Fruit fly (Drosophila melanogaster) whole organism, adult: ENCODE measurements around the gene CG17672.

ENCODE experiments used
- CG11617 ChIP-seq: fragments of 200-800 bp; sonication (Bioruptor generic); optimal IDR thresholded peaks from 2 replicates; lab custom pipeline; 2017; ENCODE audit warnings: mild to moderate bottlenecking, missing biosample characterization, missing genetic modification reagents, missing genetic modification characterization
- CG12768 ChIP-seq: fragments of 200-800 bp; sonication (Bioruptor generic); optimal IDR thresholded peaks from 2 replicates; lab custom pipeline; 2017; ENCODE audit warnings: missing biosample characterization, missing genetic modification characterization, mild to moderate bottlenecking, moderate library complexity, missing genetic modification reagents
- CG14711 ChIP-seq: fragments of 200-800 bp; sonication (Bioruptor generic); optimal IDR thresholded peaks from 2 replicates; lab custom pipeline; 2018; ENCODE audit warnings: missing biosample characterization, mild to moderate bottlenecking, missing genetic modification characterization, moderate library complexity
- CG5204 ChIP-seq: fragments of 200-800 bp; sonication (Bioruptor generic); optimal IDR thresholded peaks from 2 replicates; lab custom pipeline; 2016; ENCODE audit warnings: missing biosample characterization, missing genetic modification characterization
- Hr96 ChIP-seq: fragments of 200-800 bp; sonication (Bioruptor generic); optimal IDR thresholded peaks from 2 replicates; lab custom pipeline; 2016; ENCODE audit warnings: missing biosample characterization, missing genetic modification characterization
- Mnt ChIP-seq: fragments of 200-800 bp; sonication (Bioruptor generic); optimal IDR thresholded peaks from 2 replicates; lab custom pipeline; 2016; ENCODE audit warnings: missing biosample characterization, mild to moderate bottlenecking, missing genetic modification characterization
- cic ChIP-seq: fragments of 200-800 bp; sonication (Bioruptor generic); optimal IDR thresholded peaks from 2 replicates; lab custom pipeline; 2017; ENCODE audit warnings: missing biosample characterization, mild to moderate bottlenecking, missing genetic modification characterization, moderate library complexity
- cnc ChIP-seq, 2 experiments: fragments of >200 bp; optimal IDR thresholded peaks; 2 replicates each; lab custom pipeline; 2017
- kay ChIP-seq: fragments of 200-800 bp; sonication (Bioruptor generic); peaks from one replicate; lab custom pipeline; 2016; ENCODE audit warnings: missing biosample characterization, missing genetic modification characterization, borderline replicate concordance
- ovo ChIP-seq: fragments of 200-800 bp; sonication (Bioruptor generic); optimal IDR thresholded peaks from 2 replicates; lab custom pipeline; 2016; ENCODE audit warnings: missing biosample characterization, missing genetic modification characterization
- pad ChIP-seq: fragments of 200-800 bp; sonication (Bioruptor generic); optimal IDR thresholded peaks from 3 replicates; lab custom pipeline; 2017; ENCODE audit warnings: missing biosample characterization, missing genetic modification characterization, mild to moderate bottlenecking, moderate library complexity, missing genetic modification reagents
- tj ChIP-seq: fragments of 200-800 bp; sonication (Bioruptor generic); optimal IDR thresholded peaks from 3 replicates; lab custom pipeline; 2017; ENCODE audit warnings: missing biosample characterization, mild to moderate bottlenecking, missing genetic modification characterization, moderate library complexity
- toe ChIP-seq: fragments of 200-800 bp; sonication (Bioruptor generic); optimal IDR thresholded peaks from 2 replicates; lab custom pipeline; 2016; ENCODE audit warnings: missing biosample characterization, missing genetic modification characterization

dm6 chr3L:13040849-13041248 lies 12.1 kb downstream of the CG17672 start:
- no peak for TF ChIP-seq Hr96 (GFP tag; lab: Kevin White, UChicago)
- TF ChIP-seq pad (GFP tag; lab: Kevin White, UChicago): no peak
- no peak for TF ChIP-seq kay (GFP tag; lab: Kevin White, UChicago)
- no peak for TF ChIP-seq cnc (optimal IDR thresholded peaks at IDR 0.05; lab: Kevin White, UChicago)
- no peak for TF ChIP-seq Mnt (GFP tag; lab: Kevin White, UChicago)
- TF ChIP-seq ovo: no peak
- no peak for TF ChIP-seq CG14711 (tag; lab: Kevin White, UChicago)
- no peak for TF ChIP-seq toe (GFP tag; lab: Kevin White, UChicago)
- TF ChIP-seq CG12768 (GFP tag; lab: Kevin White, UChicago): no peak
- no peak for TF ChIP-seq cic (GFP tag; lab: Kevin White, UChicago)
- no peak for TF ChIP-seq CG5204 (GFP tag; lab: Kevin White, UChicago)
- no peak for TF ChIP-seq CG11617 (GFP tag; lab: Kevin White, UChicago)
- no peak for TF ChIP-seq tj (GFP tag; lab: Kevin White, UChicago)
